Fruit fly (Drosophila melanogaster) whole organism, pupa: ENCODE results near the gene CG45075.

Experiments used
- CG10348 ChIP-seq: fragments of 200-800 bp; sonication (Bioruptor generic); IDR thresholded peaks from 2 replicates; pipeline ENCODE4 v1.3.6; 2022; ENCODE audit warnings: missing biosample characterization, missing genetic modification characterization
- CG12605 ChIP-seq: fragments of 200-800 bp; sonication (Bioruptor generic); IDR thresholded peaks from 2 replicates; pipeline ENCODE4 v1.3.6; 2022; ENCODE audit warnings: missing biosample characterization, missing genetic modification characterization
- CG13204 ChIP-seq: fragments of 200-800 bp; sonication (Bioruptor generic); optimal IDR thresholded peaks from 2 replicates; lab custom pipeline; 2018; ENCODE audit warnings: missing biosample characterization, mild to moderate bottlenecking, missing genetic modification characterization, moderate library complexity
- CG14655 ChIP-seq: fragments of 200-800 bp; sonication (Bioruptor generic); optimal IDR thresholded peaks from 3 replicates; lab custom pipeline; 2017; ENCODE audit warnings: mild to moderate bottlenecking, missing biosample characterization, missing genetic modification reagents, missing genetic modification characterization
- CG15710 ChIP-seq: fragments of 200-800 bp; sonication (Bioruptor generic); optimal IDR thresholded peaks from 2 replicates; lab custom pipeline; 2018; ENCODE audit warnings: missing biosample characterization, mild to moderate bottlenecking, missing genetic modification characterization, moderate library complexity
- CG17806 ChIP-seq: fragments of 200-800 bp; sonication (Bioruptor generic); optimal IDR thresholded peaks from 2 replicates; lab custom pipeline; 2018; ENCODE audit warnings: missing biosample characterization, mild to moderate bottlenecking, missing genetic modification characterization, moderate library complexity
- CG32121 ChIP-seq: fragments of 200-800 bp; sonication (Bioruptor generic); IDR thresholded peaks from 2 replicates; pipeline ENCODE4 v1.3.6; 2022; ENCODE audit warnings: missing biosample characterization, missing genetic modification characterization
- CG34367 ChIP-seq: fragments of 200-800 bp; sonication (Bioruptor generic); optimal IDR thresholded peaks from 2 replicates; lab custom pipeline; 2018; ENCODE audit warnings: missing biosample characterization, mild to moderate bottlenecking, missing genetic modification characterization
- CG4496 ChIP-seq: fragments of 200-800 bp; sonication (Bioruptor generic); IDR thresholded peaks from 3 replicates; pipeline ENCODE4 v1.3.6; 2022; ENCODE audit warnings: missing biosample characterization, missing genetic modification characterization
- CG8159 ChIP-seq: fragments of 200-800 bp; sonication (Bioruptor generic); optimal IDR thresholded peaks from 3 replicates; lab custom pipeline; 2018; ENCODE audit warnings: missing biosample characterization, mild to moderate bottlenecking, missing genetic modification characterization, moderate library complexity
- CG8301 ChIP-seq: fragments of 200-800 bp; sonication (Bioruptor generic); optimal IDR thresholded peaks from 2 replicates; lab custom pipeline; 2018; ENCODE audit warnings: missing biosample characterization, mild to moderate bottlenecking, missing genetic modification characterization
- CG9948 ChIP-seq: fragments of 200-800 bp; sonication (Bioruptor generic); optimal IDR thresholded peaks from 2 replicates; lab custom pipeline; 2018; ENCODE audit warnings: missing biosample characterization, mild to moderate bottlenecking, missing genetic modification characterization, moderate library complexity
- D1 ChIP-seq: fragments of 200-800 bp; sonication (Bioruptor generic); optimal IDR thresholded peaks from 2 replicates; lab custom pipeline; 2018; ENCODE audit warnings: missing biosample characterization, mild to moderate bottlenecking, missing genetic modification characterization, moderate library complexity
- EcR ChIP-seq: fragments of 200-800 bp; sonication (Bioruptor generic); optimal IDR thresholded peaks from 3 replicates; lab custom pipeline; 2019; ENCODE audit warnings: missing biosample characterization, missing genetic modification characterization, mild to moderate bottlenecking, moderate library complexity, missing genetic modification reagents
- Ets98B ChIP-seq: fragments of 200-800 bp; sonication (Bioruptor generic); IDR thresholded peaks from 2 replicates; pipeline ENCODE4 v1.3.6; 2022; ENCODE audit warnings: missing biosample characterization, missing genetic modification characterization
- Pif1A ChIP-seq: fragments of 200-800 bp; sonication (Bioruptor generic); optimal IDR thresholded peaks from 3 replicates; lab custom pipeline; 2016; ENCODE audit warnings: missing biosample characterization, missing genetic modification characterization
- Pif1B ChIP-seq: fragments of 200-800 bp; sonication (Bioruptor generic); optimal IDR thresholded peaks from 3 replicates; lab custom pipeline; 2016; ENCODE audit warnings: missing biosample characterization, missing genetic modification characterization
- Snoo ChIP-seq: fragments of 200-800 bp; sonication (Bioruptor generic); optimal IDR thresholded peaks from 3 replicates; lab custom pipeline; 2017; ENCODE audit warnings: missing biosample characterization, mild to moderate bottlenecking, missing genetic modification characterization, inconsistent platforms
- fd96Ca ChIP-seq: fragments of 200-800 bp; sonication (Bioruptor generic); IDR thresholded peaks from 3 replicates; pipeline ENCODE4 v1.3.6; 2022; ENCODE audit warnings: missing biosample characterization, missing genetic modification characterization
- gl ChIP-seq: fragments of 200-800 bp; sonication (Bioruptor generic); optimal IDR thresholded peaks from 2 replicates; lab custom pipeline; 2018; ENCODE audit warnings: missing biosample characterization, mild to moderate bottlenecking, missing genetic modification characterization
- rn ChIP-seq: fragments of 200-800 bp; sonication (Bioruptor generic); IDR thresholded peaks from 2 replicates; pipeline ENCODE4 v1.3.6; 2022; ENCODE audit warnings: missing biosample characterization, missing genetic modification characterization

CG45075 gene

DNA sequence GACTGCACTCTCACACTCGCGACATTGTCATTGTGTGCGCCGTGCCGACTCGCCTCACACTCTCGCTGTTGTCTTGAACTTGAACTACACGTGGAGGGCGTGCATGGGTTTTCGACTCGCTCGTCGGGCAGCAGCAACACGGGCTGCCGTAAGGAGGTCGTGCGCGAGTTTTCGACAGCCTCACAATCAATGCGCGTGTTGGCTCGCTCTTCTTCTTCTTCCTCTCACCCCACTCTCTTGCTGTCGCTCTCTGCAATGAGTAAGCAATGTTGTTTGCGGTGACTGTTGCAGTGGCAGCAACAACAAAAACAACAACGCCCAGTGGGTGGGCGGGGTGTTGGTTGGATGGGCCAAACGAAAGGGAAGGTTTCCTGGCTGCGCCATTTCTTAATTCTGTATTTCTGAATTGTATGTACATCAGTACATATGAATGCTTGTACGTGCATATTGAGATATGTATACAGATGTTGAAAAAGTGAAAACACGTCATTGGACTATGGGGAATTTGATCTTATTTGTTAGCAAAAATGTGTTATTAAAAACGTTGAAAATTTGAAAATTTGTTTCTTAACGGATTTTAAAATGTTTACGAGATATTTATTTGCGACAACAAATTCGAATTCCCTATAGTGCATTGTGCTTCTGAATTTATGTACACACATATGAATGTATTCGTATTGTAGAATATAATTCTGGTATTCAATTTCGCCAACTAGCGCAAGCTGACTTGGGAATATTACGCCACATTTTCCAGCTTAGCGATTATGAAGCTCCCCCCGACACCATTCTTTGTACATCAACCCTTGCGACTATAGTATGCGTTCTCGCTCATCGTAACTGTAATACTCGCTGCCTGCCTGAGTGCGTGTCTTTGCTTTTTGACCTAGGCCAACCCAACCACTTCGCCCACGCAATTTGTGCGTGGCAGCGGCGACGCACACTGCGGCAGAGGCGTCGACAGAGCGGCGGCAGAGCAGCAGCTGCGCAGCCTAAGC lies 2.5 kb upstream of the CG45075 start:
- TF ChIP-seq CG34367 (tag; lab: Kevin White, UChicago) (peak; percentile 2), CG32121 (peak; percentile 40; the same call in 1 of the 2 replicates), EcR (GFP tag; lab: Kevin White, UChicago) (peak; percentile 99), Snoo (tag; lab: Kevin White, UChicago) (peak; percentile 70), CG8159 (no peak), D1 (tag; lab: Kevin White, UChicago) (no peak), CG4496 (peak; percentile 93), rn (GFP tag; lab: Robert Waterston, UW) (no peak), CG9948 (tag; lab: Kevin White, UChicago) (peak; percentile 2), gl (peak; percentile 45), Pif1B (GFP tag; lab: Kevin White, UChicago) (no peak), Ets98B (peak; percentile 55), Pif1A (GFP tag; lab: Kevin White, UChicago) (no peak), CG14655 (GFP tag; lab: Kevin White, UChicago) (no peak), fd96Ca (GFP tag; lab: Robert Waterston, UW) (peak; percentile 73), CG12605 (GFP tag; lab: Robert Waterston, UW) (no peak; the same call in 1 of the 2 replicates), CG13204 (GFP tag; lab: Kevin White, UChicago) (peak; percentile 83), CG10348 (GFP tag; lab: Robert Waterston, UW) (no peak)

- no peak for TF ChIP-seq CG10348 (GFP tag; lab: Robert Waterston, UW)
Measured at dm6 chr2L:6089604-6090198, 1.5 kb upstream of the CG45075 start.

DNA sequence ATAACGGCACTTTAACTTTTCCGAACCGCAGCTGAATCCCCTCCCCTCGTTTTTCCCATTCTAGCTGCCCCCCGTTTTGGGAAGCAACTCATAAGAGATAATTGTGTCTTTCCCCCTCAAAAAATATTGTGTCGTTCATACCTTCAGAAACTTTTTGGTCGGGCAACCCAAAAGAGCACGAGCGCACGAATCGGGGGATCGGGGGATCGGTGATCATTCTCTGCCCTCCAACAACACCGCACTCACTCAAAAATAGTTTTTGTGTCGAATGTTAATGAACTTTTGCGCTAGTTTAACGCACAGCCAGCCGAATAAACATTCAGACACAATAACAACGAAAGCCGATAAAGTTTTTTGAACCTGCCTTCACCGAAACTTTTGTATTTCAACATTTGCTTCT lies 847 bp upstream of the CG45075 start:
- no peak for TF ChIP-seq rn (GFP tag; lab: Robert Waterston, UW)
- no peak for TF ChIP-seq CG14655 (GFP tag; lab: Kevin White, UChicago)
- no peak for TF ChIP-seq CG12605 (GFP tag; lab: Robert Waterston, UW)
- TF ChIP-seq fd96Ca (GFP tag; lab: Robert Waterston, UW): no peak

DNA sequence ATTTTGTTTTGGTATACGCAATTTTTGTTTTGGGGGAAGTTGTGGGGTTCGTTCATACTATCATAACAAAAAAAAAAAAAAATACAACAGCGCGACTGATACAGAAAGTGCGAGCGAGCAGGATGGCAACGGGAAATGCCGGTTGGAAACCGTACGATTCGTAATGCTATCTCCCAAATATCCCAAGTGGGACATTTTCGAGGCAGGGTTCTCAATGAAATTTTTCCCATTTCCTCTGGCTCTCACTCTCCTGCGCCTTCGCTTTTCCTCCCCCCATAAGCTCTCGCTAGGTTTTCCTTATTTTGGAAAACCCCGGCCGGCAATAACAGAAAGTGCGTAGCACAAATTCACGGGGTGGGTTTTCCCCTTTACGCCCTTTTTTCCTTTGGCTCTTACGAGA lies 1.1 kb downstream of the CG45075 start:
- TF ChIP-seq fd96Ca (GFP tag; lab: Robert Waterston, UW) (no peak), CG12605 (GFP tag; lab: Robert Waterston, UW) (no peak), CG8301 (tag; lab: Kevin White, UChicago) (no peak), CG32121 (no peak), rn (GFP tag; lab: Robert Waterston, UW) (no peak), Ets98B (no peak), D1 (tag; lab: Kevin White, UChicago) (no peak), CG4496 (no peak), CG8159 (no peak), CG9948 (tag; lab: Kevin White, UChicago) (no peak), Pif1B (GFP tag; lab: Kevin White, UChicago) (no peak), CG17806 (no peak), CG13204 (GFP tag; lab: Kevin White, UChicago) (no peak)

- TF ChIP-seq Pif1A (GFP tag; lab: Kevin White, UChicago) (no peak), EcR (GFP tag; lab: Kevin White, UChicago) (no peak), CG13204 (GFP tag; lab: Kevin White, UChicago) (no peak), CG8159 (no peak), CG8301 (tag; lab: Kevin White, UChicago) (no peak), D1 (tag; lab: Kevin White, UChicago) (no peak), Pif1B (GFP tag; lab: Kevin White, UChicago) (no peak), CG10348 (GFP tag; lab: Robert Waterston, UW) (no peak), rn (GFP tag; lab: Robert Waterston, UW) (no peak), CG34367 (tag; lab: Kevin White, UChicago) (no peak), Ets98B (no peak), CG15710 (tag; lab: Kevin White, UChicago) (no peak), CG32121 (no peak), CG4496 (no peak), CG12605 (GFP tag; lab: Robert Waterston, UW) (no peak), CG9948 (tag; lab: Kevin White, UChicago) (no peak)
- TF ChIP-seq, all 21 proteins: peak for 0
Measured at dm6 chr2L:6098479-6099269, 7.5 kb downstream of the CG45075 start, which contains the start of gene CG9175. Gene CG9175 (minus strand): TSS chr2L:6098966.
